Fruit fly (Drosophila melanogaster) whole organism, wandering third instar larva: ENCODE data around the gene dpr18.

Experiments used
- CrebA ChIP-seq: fragments of 200-800 bp; sonication (Bioruptor generic); optimal IDR thresholded peaks from 2 replicates; lab custom pipeline; 2016; ENCODE audit warnings: missing biosample characterization, mild to moderate bottlenecking, missing genetic modification characterization, borderline replicate concordance
- GATAd ChIP-seq: sonication (Bioruptor generic); optimal IDR thresholded peaks from 2 replicates; lab custom pipeline; 2016; ENCODE audit warnings: missing biosample characterization, missing genetic modification characterization
- Rel ChIP-seq, 2 experiments: fragments of 200-800 bp; sonication (Bioruptor generic) in 1 of 2; optimal IDR thresholded peaks; 2 replicates in 1 of 2; 3 replicates in 1 of 2; lab custom pipeline; 2016 to 2019; ENCODE audit warnings: mild to moderate bottlenecking in 2 of 2, missing biosample characterization in 2 of 2, missing genetic modification characterization in 2 of 2, moderate library complexity in 1 of 2
- Vsx2 ChIP-seq: fragments of 200-300, 225-300 bp; sonication (Bioruptor generic); optimal IDR thresholded peaks from 2 replicates; lab custom pipeline; 2018; ENCODE audit warnings: missing biosample characterization, missing genetic modification characterization; ENCODE audit not compliant: partially characterized antibody
- br ChIP-seq: fragments of 200-800 bp; sonication (Bioruptor generic); optimal IDR thresholded peaks from 2 replicates; lab custom pipeline; 2016; ENCODE audit warnings: missing biosample characterization, missing genetic modification characterization
- fru ChIP-seq: fragments of 200-800 bp; sonication (Bioruptor generic); optimal IDR thresholded peaks from 3 replicates; lab custom pipeline; 2016; ENCODE audit warnings: missing biosample characterization, mild to moderate bottlenecking, missing genetic modification characterization
- pan ChIP-seq: fragments of >200 bp; optimal IDR thresholded peaks from 2 replicates; lab custom pipeline; 2017
- psq ChIP-seq: fragments of 200-800 bp; sonication (Bioruptor generic); optimal IDR thresholded peaks from 3 replicates; lab custom pipeline; 2017; ENCODE audit warnings: missing biosample characterization, mild to moderate bottlenecking, missing genetic modification characterization, moderate library complexity
- sv ChIP-seq: fragments of 200-800 bp; sonication (Bioruptor generic); optimal IDR thresholded peaks from 3 replicates; lab custom pipeline; 2016; ENCODE audit warnings: missing biosample characterization, missing genetic modification characterization

dm6 chrX:16111655-16112054 lies 48.1 kb downstream of the dpr18 start:
- no peak for TF ChIP-seq Rel (GFP tag; optimal IDR thresholded peaks at IDR 0.05; lab: Kevin White, UChicago)
- TF ChIP-seq Rel (tag; optimal IDR thresholded peaks at IDR 0.05; lab: Kevin White, UChicago), result no peak
- TF ChIP-seq Vsx2 (GFP tag; lab: Kevin White, UChicago), result no peak
- no peak for TF ChIP-seq GATAd (GFP tag; lab: Kevin White, UChicago)
- TF ChIP-seq fru (GFP tag; lab: Kevin White, UChicago), result peak; percentile 43
- no peak for TF ChIP-seq CrebA (GFP tag; lab: Kevin White, UChicago)
- peak; percentile 17 for TF ChIP-seq br (GFP tag; lab: Kevin White, UChicago)
- TF ChIP-seq sv (GFP tag; lab: Kevin White, UChicago), result no peak
- peak; percentile 3 for TF ChIP-seq psq (GFP tag; lab: Kevin White, UChicago)
- TF ChIP-seq pan (lab: Kevin White, UChicago), result no peak
